Worm (Caenorhabditis elegans) whole organism, L4/young adult: ENCODE data around the gene B0554.4.

Experiments
- W03F9.2 ChIP-seq: fragments of 150-350 bp; optimal IDR thresholded peaks from 2 replicates; lab custom pipeline; 2014; ENCODE audit warnings: missing biosample characterization, missing genetic modification characterization
- him-1 ChIP-seq: sonication (generic microtip); optimal IDR thresholded peaks from 2 replicates; lab custom pipeline; 2016; ENCODE audit warnings: missing genotype, missing genetic modification reagents, missing genetic modification characterization, missing compliant biosample characterization

ce11 chrV:412820-413219 lies 16.1 kb upstream of the B0554.4 start:
- TF ChIP-seq him-1 (tag; lab: Kevin White, UChicago), result no peak
- no peak for TF ChIP-seq W03F9.2
